Fruit fly (Drosophila melanogaster) whole organism, wandering third instar larva: Measurements from ENCODE around the gene stv.

Experiments
- OdsH ChIP-seq: fragments of 200-800 bp; sonication (Bioruptor generic); optimal IDR thresholded peaks from 2 replicates; lab custom pipeline; 2016; ENCODE audit warnings: missing biosample characterization, mild to moderate bottlenecking, missing genetic modification characterization
- foxo ChIP-seq, 2 experiments: fragments of 200-800 bp; sonication (Bioruptor generic); optimal IDR thresholded peaks; 2 replicates in 1 of 2; 3 replicates in 1 of 2; lab custom pipeline; 2016 to 2017; ENCODE audit warnings: missing biosample characterization in 2 of 2, missing genetic modification characterization in 2 of 2
- rgr ChIP-seq: fragments of 200-800 bp; sonication (Bioruptor generic); optimal IDR thresholded peaks from 3 replicates; lab custom pipeline; 2016; ENCODE audit warnings: missing biosample characterization, mild to moderate bottlenecking, missing genetic modification characterization

dm6 chr3L:13450177-13450793, 27.1 kb upstream of the stv start, which contains the start of the genes JMJD7 and CG10738:
- TF ChIP-seq rgr: peak; percentile 36
- no peak for TF ChIP-seq foxo (GFP tag; optimal IDR thresholded peaks at IDR 0.05; lab: Kevin White, UChicago)
- no peak for TF ChIP-seq OdsH (GFP tag; lab: Kevin White, UChicago)
